Worm (Caenorhabditis elegans) whole organism, mixed stage, embryonic: Measurements from ENCODE around the gene F48G7.10.

Experiments used
- bed-3 ChIP-seq: fragments of 200-800 bp; sonication (Bioruptor generic); optimal IDR thresholded peaks from 3 replicates; lab custom pipeline; 2018; ENCODE audit warnings: mild to moderate bottlenecking, missing genetic modification characterization, moderate library complexity, missing compliant biosample characterization
- ces-1 ChIP-seq: fragments of 150-350 bp; optimal IDR thresholded peaks from 2 replicates; lab custom pipeline; 2014; ENCODE audit warnings: missing biosample characterization, missing genetic modification reagents, missing genetic modification characterization
- drap-1 ChIP-seq: fragments of 200-800 bp; sonication (Bioruptor generic); optimal IDR thresholded peaks from 3 replicates; lab custom pipeline; 2018; ENCODE audit warnings: mild to moderate bottlenecking, missing genetic modification characterization, missing compliant biosample characterization
- lsy-2 ChIP-seq: fragments of 150-350 bp; optimal IDR thresholded peaks from 2 replicates; lab custom pipeline; 2014; ENCODE audit warnings: missing biosample characterization, missing genetic modification characterization
- nhr-12 ChIP-seq: fragments of 150-350 bp; optimal IDR thresholded peaks from 2 replicates; lab custom pipeline; 2014; ENCODE audit warnings: missing biosample characterization, missing genetic modification characterization
- nhr-237 ChIP-seq: fragments of 150-350 bp; optimal IDR thresholded peaks from 2 replicates; lab custom pipeline; 2014; ENCODE audit warnings: missing biosample characterization, missing genetic modification characterization
- nhr-28 ChIP-seq: fragments of 150-350 bp; optimal IDR thresholded peaks from 2 replicates; lab custom pipeline; 2014; ENCODE audit warnings: missing biosample characterization, missing genetic modification characterization
- nhr-76 ChIP-seq: sonication (generic microtip); optimal IDR thresholded peaks from 2 replicates; lab custom pipeline; 2017; ENCODE audit warnings: missing biosample characterization, missing genetic modification characterization
- pha-4 ChIP-seq: fragments of 150-350 bp; optimal IDR thresholded peaks from 2 replicates; lab custom pipeline; 2018; ENCODE audit warnings: missing biosample characterization, missing genetic modification reagents, missing genetic modification characterization
- tbx-8 ChIP-seq: fragments of 200-800 bp; sonication (Bioruptor generic); optimal IDR thresholded peaks from 2 replicates; lab custom pipeline; 2018; ENCODE audit warnings: mild to moderate bottlenecking, missing genetic modification characterization, moderate library complexity, missing compliant biosample characterization

DNA sequence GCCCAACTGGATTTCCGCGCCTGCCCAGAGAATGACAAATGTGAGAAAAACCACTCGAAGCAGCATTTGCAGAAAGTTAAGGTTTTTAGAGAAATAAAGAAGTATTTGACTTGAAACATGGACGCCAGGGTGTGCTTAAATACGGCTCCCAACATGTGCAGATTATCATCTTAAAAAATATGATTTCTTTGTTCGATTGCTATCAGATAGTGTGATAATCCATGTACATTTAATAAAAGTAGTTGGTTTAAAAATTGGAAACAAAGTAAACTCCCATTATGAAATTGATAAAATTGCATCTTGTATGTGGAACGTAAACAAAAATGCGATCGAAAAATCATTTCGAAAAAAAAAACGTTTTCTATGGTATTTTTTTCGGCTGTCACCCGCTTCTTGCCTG lies 7.2 kb downstream of the F48G7.10 start, which contains the start of gene F48G7.8:
- TF ChIP-seq nhr-28 (tag; lab: Kevin White, UChicago), result no peak
- TF ChIP-seq lsy-2 (tag; lab: Kevin White, UChicago), result no peak
- no peak for TF ChIP-seq bed-3 (GFP tag; lab: Kevin White, UChicago)
- TF ChIP-seq pha-4 (tag; lab: Kevin White, UChicago), result no peak
- TF ChIP-seq tbx-8 (GFP tag; lab: Kevin White, UChicago), result no peak
- no peak for TF ChIP-seq drap-1 (GFP tag; lab: Kevin White, UChicago)
- TF ChIP-seq nhr-237 (tag; lab: Kevin White, UChicago), result no peak
- TF ChIP-seq ces-1, result no peak
- no peak for TF ChIP-seq nhr-12 (tag; lab: Kevin White, UChicago)
- TF ChIP-seq nhr-76 (tag; lab: Kevin White, UChicago), result no peak
